Worm (Caenorhabditis elegans) whole organism, mixed stage, embryonic: ENCODE results near the gene eyg-1.
A peak's percentile ranks its signal among the peaks of the same experiment; 100 is the strongest.

Experiments
- M03D4.4 ChIP-seq: sonication (generic microtip); optimal IDR thresholded peaks from 2 replicates; lab custom pipeline; 2017; ENCODE audit warnings: mild to moderate bottlenecking, missing genetic modification characterization, missing compliant biosample characterization
- elt-1 ChIP-seq: sonication (generic microtip); optimal IDR thresholded peaks from 2 replicates; lab custom pipeline; 2017; ENCODE audit warnings: missing genetic modification characterization, mild to moderate bottlenecking, missing compliant biosample characterization, antibody characterized with exemption, moderate library complexity, borderline replicate concordance; ENCODE audit not compliant: insufficient read depth
- lin-13 ChIP-seq: fragments of 150-350 bp; optimal IDR thresholded peaks from 2 replicates; lab custom pipeline; 2014; ENCODE audit warnings: missing biosample characterization, missing genetic modification characterization
- mab-5 ChIP-seq: fragments of 150-350 bp; optimal IDR thresholded peaks from 2 replicates; lab custom pipeline; 2014; ENCODE audit warnings: missing biosample characterization, missing genetic modification characterization
- mls-2 ChIP-seq: sonication (generic microtip); optimal IDR thresholded peaks from 2 replicates; lab custom pipeline; 2016; ENCODE audit warnings: mild to moderate bottlenecking, missing genetic modification characterization, moderate library complexity, missing compliant biosample characterization
- nhr-237 ChIP-seq: fragments of 150-350 bp; optimal IDR thresholded peaks from 2 replicates; lab custom pipeline; 2014; ENCODE audit warnings: missing biosample characterization, missing genetic modification characterization
- nhr-76 ChIP-seq: sonication (generic microtip); optimal IDR thresholded peaks from 2 replicates; lab custom pipeline; 2017; ENCODE audit warnings: missing biosample characterization, missing genetic modification characterization
- snpc-4 ChIP-seq: fragments of 150-350 bp; optimal IDR thresholded peaks from 2 replicates; lab custom pipeline; 2014; ENCODE audit warnings: missing biosample characterization, missing genetic modification characterization
- tbx-8 ChIP-seq: fragments of 200-800 bp; sonication (Bioruptor generic); optimal IDR thresholded peaks from 2 replicates; lab custom pipeline; 2018; ENCODE audit warnings: mild to moderate bottlenecking, missing genetic modification characterization, moderate library complexity, missing compliant biosample characterization
- unc-39 ChIP-seq: fragments of 150-350 bp; optimal IDR thresholded peaks from 2 replicates; lab custom pipeline; 2014; ENCODE audit warnings: missing biosample characterization, missing genetic modification characterization
- unc-62 ChIP-seq: fragments of 150-350 bp; optimal IDR thresholded peaks from 2 replicates; lab custom pipeline; 2014; ENCODE audit warnings: missing biosample characterization, missing genetic modification reagents, missing genetic modification characterization
- zip-8 ChIP-seq: fragments of 150-350 bp; optimal IDR thresholded peaks from 2 replicates; lab custom pipeline; 2014; ENCODE audit warnings: missing biosample characterization, missing genetic modification characterization

DNA sequence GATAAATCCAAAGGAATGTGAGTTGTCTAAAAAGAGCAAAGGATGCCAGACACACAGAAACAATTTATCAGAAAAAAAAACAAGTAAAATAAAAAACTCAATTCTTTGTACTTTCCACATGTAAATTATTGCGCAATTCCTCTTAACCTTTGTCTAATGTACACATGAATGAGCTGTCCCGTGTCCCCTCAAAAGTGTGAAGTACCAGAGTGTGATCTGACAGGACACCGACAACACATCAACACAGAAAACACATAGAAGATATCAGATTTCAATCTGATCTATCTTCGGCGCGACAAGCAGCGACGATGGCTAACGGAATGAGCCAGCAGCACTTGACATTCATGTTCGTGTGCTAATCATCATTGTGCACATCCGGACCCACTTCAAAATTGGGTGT is 750 bp upstream of the eyg-1 start:
- TF ChIP-seq elt-1 (tag; lab: Kevin White, UChicago) (no peak), mls-2 (tag; lab: Kevin White, UChicago) (no peak), nhr-76 (tag; lab: Kevin White, UChicago) (no peak), snpc-4 (tag; lab: Kevin White, UChicago) (no peak), lin-13 (no peak), unc-62 (GFP tag; lab: Kevin White, UChicago) (no peak), unc-39 (tag; lab: Kevin White, UChicago) (no peak), nhr-237 (tag; lab: Kevin White, UChicago) (no peak), M03D4.4 (no peak), mab-5 (no peak), zip-8 (peak; percentile 74), tbx-8 (GFP tag; lab: Kevin White, UChicago) (no peak)
